Worm (Caenorhabditis elegans) whole organism, midembryonic: ENCODE measurements around the gene slcr-46.2.

ENCODE experiments used
- T22C8.4 ChIP-seq: fragments of 200-800 bp; sonication (Bioruptor generic); IDR thresholded peaks from 2 replicates; pipeline ENCODE4 v1.3.6; 2022; ENCODE audit warnings: missing genetic modification characterization, missing compliant biosample characterization
- cog-1 ChIP-seq: sonication (generic microtip); optimal IDR thresholded peaks from 2 replicates; lab custom pipeline; 2016; ENCODE audit warnings: missing genetic modification characterization, missing compliant biosample characterization
- flt-1 ChIP-seq: fragments of 200-800 bp; sonication (Bioruptor generic); IDR thresholded peaks from 2 replicates; pipeline ENCODE4 v1.3.6; 2022; ENCODE audit warnings: missing genetic modification characterization, missing compliant biosample characterization

- TF ChIP-seq flt-1, result no peak
- no peak for TF ChIP-seq T22C8.4 (GFP tag; lab: Robert Waterston, UW)
- no peak for TF ChIP-seq cog-1 (tag; lab: Kevin White, UChicago)
Measured at ce11 chrV:19428097-19428496, 38.2 kb upstream of the slcr-46.2 start.
